Fruit fly (Drosophila melanogaster) whole organism, embryonic: Measurements from ENCODE around the gene CG3534.

ENCODE experiments used
- B-H2 ChIP-seq: fragments of 200-800 bp; sonication (Bioruptor generic); optimal IDR thresholded peaks from 2 replicates; lab custom pipeline; 2018; ENCODE audit warnings: missing biosample characterization, mild to moderate bottlenecking, missing genetic modification characterization
- BtbVII ChIP-seq: fragments of 200-800 bp; sonication (Bioruptor generic); optimal IDR thresholded peaks from 3 replicates; lab custom pipeline; 2017; ENCODE audit warnings: missing biosample characterization, mild to moderate bottlenecking, missing genetic modification characterization
- Bteb2 ChIP-seq: fragments of 200-800 bp; sonication (Bioruptor generic); optimal IDR thresholded peaks from 2 replicates; lab custom pipeline; 2016; ENCODE audit warnings: missing biosample characterization, missing genetic modification characterization
- CG12071 ChIP-seq: fragments of 200-800 bp; sonication (Bioruptor generic); optimal IDR thresholded peaks from 3 replicates; lab custom pipeline; 2018; ENCODE audit warnings: missing biosample characterization, mild to moderate bottlenecking, missing genetic modification characterization
- CG12942 ChIP-seq: fragments of 200-800 bp; sonication (Bioruptor generic); optimal IDR thresholded peaks from 3 replicates; lab custom pipeline; 2016; ENCODE audit warnings: missing biosample characterization, missing genetic modification characterization
- CG14860 ChIP-seq: fragments of 200-800 bp; sonication (Bioruptor generic); IDR thresholded peaks from 3 replicates; pipeline ENCODE4 v1.3.6; 2022; ENCODE audit warnings: missing biosample characterization, missing genetic modification characterization; ENCODE audit not compliant: partially characterized antibody
- CG15601 ChIP-seq: fragments of 200-800 bp; sonication (Bioruptor generic); optimal IDR thresholded peaks from 3 replicates; lab custom pipeline; 2019; ENCODE audit warnings: missing biosample characterization, mild to moderate bottlenecking, missing genetic modification characterization, moderate library complexity
- CG16779 ChIP-seq: fragments of 200-800 bp; sonication (Bioruptor generic); IDR thresholded peaks from 2 replicates; pipeline ENCODE4 v1.3.6; 2022; ENCODE audit warnings: missing biosample characterization, missing genetic modification characterization
- CG17359 ChIP-seq: fragments of 200-800 bp; sonication (Bioruptor generic); optimal IDR thresholded peaks from 3 replicates; lab custom pipeline; 2018; ENCODE audit warnings: missing biosample characterization, mild to moderate bottlenecking, missing genetic modification characterization, moderate library complexity
- CG30431 ChIP-seq: fragments of 200-800 bp; sonication (Bioruptor generic); optimal IDR thresholded peaks from 2 replicates; lab custom pipeline; 2017; ENCODE audit warnings: missing biosample characterization, missing genetic modification characterization
- CG32772 ChIP-seq: fragments of 200-800 bp; sonication (Bioruptor generic); IDR thresholded peaks from 2 replicates; pipeline ENCODE4 v1.3.6; 2022; ENCODE audit warnings: missing biosample characterization, missing genetic modification characterization
- CG3847 ChIP-seq: fragments of 200-800 bp; sonication (Bioruptor generic); IDR thresholded peaks from 2 replicates; pipeline ENCODE4 v1.3.6; 2022; ENCODE audit warnings: missing biosample characterization, missing genetic modification characterization
- CG4707 ChIP-seq: fragments of 200-800 bp; sonication (Bioruptor generic); optimal IDR thresholded peaks from 2 replicates; lab custom pipeline; 2018; ENCODE audit warnings: missing biosample characterization, mild to moderate bottlenecking, missing genetic modification characterization, moderate library complexity
- CG7745 ChIP-seq: fragments of 200-800 bp; sonication (Bioruptor generic); optimal IDR thresholded peaks from 2 replicates; lab custom pipeline; 2018; ENCODE audit warnings: missing biosample characterization, mild to moderate bottlenecking, missing genetic modification characterization, moderate library complexity
- CG7928 ChIP-seq: fragments of 200-800 bp; sonication (Bioruptor generic); optimal IDR thresholded peaks from 2 replicates; lab custom pipeline; 2017; ENCODE audit warnings: missing biosample characterization, mild to moderate bottlenecking, missing genetic modification characterization
- CG8388 ChIP-seq: fragments of 200-800 bp; sonication (Bioruptor generic); optimal IDR thresholded peaks from 2 replicates; lab custom pipeline; 2019; ENCODE audit warnings: missing biosample characterization, mild to moderate bottlenecking, missing genetic modification characterization, moderate library complexity
- CG8765 ChIP-seq: fragments of 200-800 bp; sonication (Bioruptor generic); IDR thresholded peaks from 2 replicates; pipeline ENCODE4 v1.3.6; 2022; ENCODE audit warnings: missing biosample characterization, missing genetic modification characterization
- CG9817 ChIP-seq: fragments of 200-800 bp; sonication (Bioruptor generic); optimal IDR thresholded peaks from 2 replicates; lab custom pipeline; 2018; ENCODE audit warnings: missing biosample characterization, mild to moderate bottlenecking, missing genetic modification characterization, moderate library complexity
- CG9876 ChIP-seq: fragments of 200-800 bp; sonication (Bioruptor generic); optimal IDR thresholded peaks from 2 replicates; lab custom pipeline; 2016; ENCODE audit warnings: missing biosample characterization, missing genetic modification characterization
- CkIIα-i1 ChIP-seq: fragments of 200-800 bp; sonication (Bioruptor generic); IDR thresholded peaks from 2 replicates; pipeline ENCODE4 v1.3.6; 2022; ENCODE audit warnings: missing biosample characterization, missing genetic modification characterization
- Fer2 ChIP-seq: fragments of 200-800 bp; sonication (Bioruptor generic); optimal IDR thresholded peaks from 2 replicates; lab custom pipeline; 2018; ENCODE audit warnings: missing biosample characterization, mild to moderate bottlenecking, missing genetic modification characterization, moderate library complexity
- Hand ChIP-seq: fragments of 200-800 bp; sonication (Bioruptor generic); optimal IDR thresholded peaks from 2 replicates; lab custom pipeline; 2017; ENCODE audit warnings: mild to moderate bottlenecking, missing biosample characterization, missing genetic modification reagents, missing genetic modification characterization
- Lim3 ChIP-seq: fragments of 200-800 bp; sonication (Bioruptor generic); IDR thresholded peaks from 2 replicates; pipeline ENCODE4 v1.3.6; 2022; ENCODE audit warnings: missing biosample characterization, missing genetic modification characterization
- Lpt ChIP-seq: fragments of >200 bp; optimal IDR thresholded peaks from 2 replicates; lab custom pipeline; 2018; ENCODE audit warnings: missing biosample characterization, missing genetic modification characterization
- Med ChIP-seq: fragments of 200-800 bp; sonication (Bioruptor generic); peaks from one replicate; lab custom pipeline; 2016; ENCODE audit warnings: missing biosample characterization, missing genetic modification characterization, mild to moderate bottlenecking, inconsistent platforms, moderate library complexity
- Mrtf ChIP-seq: fragments of 200-800 bp; sonication (Bioruptor generic); IDR thresholded peaks from 3 replicates; pipeline ENCODE4 v1.3.6; 2022; ENCODE audit warnings: missing biosample characterization, missing genetic modification characterization
- Myb ChIP-seq: fragments of 200-800 bp; sonication (Bioruptor generic); optimal IDR thresholded peaks from 2 replicates; lab custom pipeline; 2016; ENCODE audit warnings: missing biosample characterization, missing genetic modification characterization
- NK7.1 ChIP-seq: fragments of 200-800 bp; sonication (Bioruptor generic); optimal IDR thresholded peaks from 3 replicates; lab custom pipeline; 2016; ENCODE audit warnings: missing biosample characterization, missing genetic modification characterization
- Nf-YB ChIP-seq: fragments of 200-800 bp; sonication (Bioruptor generic); optimal IDR thresholded peaks from 3 replicates; lab custom pipeline; 2019; ENCODE audit warnings: missing biosample characterization, mild to moderate bottlenecking, missing genetic modification characterization, moderate library complexity
- PHDP ChIP-seq: fragments of 200-800 bp; sonication (Bioruptor generic); optimal IDR thresholded peaks from 3 replicates; lab custom pipeline; 2018; ENCODE audit warnings: missing biosample characterization, mild to moderate bottlenecking, missing genetic modification characterization, moderate library complexity
- Side ChIP-seq: fragments of 200-800 bp; sonication (Bioruptor generic); optimal IDR thresholded peaks from 2 replicates; lab custom pipeline; 2016; ENCODE audit warnings: missing biosample characterization, missing genetic modification characterization
- Tbp ChIP-seq: fragments of >200 bp; optimal IDR thresholded peaks from 2 replicates; lab custom pipeline; 2018; ENCODE audit warnings: missing biosample characterization, missing genetic modification characterization
- Usf ChIP-seq: fragments of 200-800 bp; sonication (Bioruptor generic); optimal IDR thresholded peaks from 2 replicates; lab custom pipeline; 2017; ENCODE audit warnings: missing genotype, missing biosample characterization, missing genetic modification characterization
- ato ChIP-seq: fragments of 200-800 bp; sonication (Bioruptor generic); IDR thresholded peaks from 2 replicates; pipeline ENCODE4 v1.3.6; 2022; ENCODE audit warnings: missing biosample characterization, missing genetic modification characterization; ENCODE audit not compliant: partially characterized antibody
- crol ChIP-seq: fragments of 200-800 bp; sonication (Bioruptor generic); IDR thresholded peaks from 2 replicates; pipeline ENCODE4 v1.3.6; 2022; ENCODE audit warnings: missing biosample characterization, missing genetic modification characterization
- dpn ChIP-seq, 2 experiments: fragments of 200-800 bp; sonication (Bioruptor generic); optimal IDR thresholded peaks; 3 replicates each; lab custom pipeline; 2016; ENCODE audit warnings: missing biosample characterization in 2 of 2, missing genetic modification characterization in 2 of 2
- ems ChIP-seq: fragments of 200-800 bp; sonication (Bioruptor generic); optimal IDR thresholded peaks from 3 replicates; lab custom pipeline; 2016; ENCODE audit warnings: missing biosample characterization, missing genetic modification characterization
- en ChIP-seq: fragments of 200-800 bp; sonication (Bioruptor generic); optimal IDR thresholded peaks from 2 replicates; lab custom pipeline; 2016; ENCODE audit warnings: missing biosample characterization, missing genetic modification characterization
- gsb ChIP-seq: fragments of 200-800 bp; sonication (Bioruptor generic); IDR thresholded peaks from 2 replicates; pipeline ENCODE4 v1.3.6; 2022; ENCODE audit warnings: missing biosample characterization, missing genetic modification characterization
- ham ChIP-seq: fragments of 200-800 bp; sonication (Bioruptor generic); IDR thresholded peaks from 2 replicates; pipeline ENCODE4 v1.3.6; 2022; ENCODE audit warnings: missing biosample characterization, missing genetic modification characterization
- hbn ChIP-seq: fragments of 200-800 bp; sonication (Bioruptor generic); IDR thresholded peaks from 2 replicates; pipeline ENCODE4 v1.3.6; 2022; ENCODE audit warnings: missing biosample characterization, missing genetic modification characterization; ENCODE audit not compliant: partially characterized antibody
- lola ChIP-seq, 3 experiments: fragments of >200 bp in 2 of 3; fragments of 200-800 bp in 1 of 3; sonication (Bioruptor generic) in 1 of 3; optimal IDR thresholded peaks; 2 replicates each; lab custom pipeline; 2017 to 2019; ENCODE audit warnings: missing biosample characterization in 3 of 3, missing genetic modification characterization in 3 of 3, mild to moderate bottlenecking in 1 of 3, moderate library complexity in 1 of 3
- mam ChIP-seq: fragments of 200-800 bp; sonication (Bioruptor generic); optimal IDR thresholded peaks from 3 replicates; lab custom pipeline; 2016; ENCODE audit warnings: missing biosample characterization, missing genetic modification characterization
- mirr ChIP-seq: fragments of 200-800 bp; sonication (Bioruptor generic); optimal IDR thresholded peaks from 3 replicates; lab custom pipeline; 2018; ENCODE audit warnings: missing biosample characterization, mild to moderate bottlenecking, missing genetic modification characterization
- pan ChIP-seq, 4 experiments: fragments of >200 bp in 3 of 4; fragments of 200-800 bp in 1 of 4; sonication (Bioruptor generic) in 1 of 4; optimal IDR thresholded peaks in 3 of 4; IDR thresholded peaks in 1 of 4; 2 replicates each; pipeline versions ENCODE4 v1.3.6 to Lab custom; 2017 to 2022; ENCODE audit warnings: missing biosample characterization in 2 of 4, missing genetic modification characterization in 2 of 4, mixed read lengths in 1 of 4
- peb ChIP-seq: fragments of 200-800 bp; sonication (Bioruptor generic); IDR thresholded peaks from 2 replicates; pipeline ENCODE4 v1.3.6; 2022; ENCODE audit warnings: missing biosample characterization, missing genetic modification characterization
- pita ChIP-seq: fragments of 200-800 bp; sonication (Bioruptor generic); optimal IDR thresholded peaks from 2 replicates; lab custom pipeline; 2017; ENCODE audit warnings: missing biosample characterization, mild to moderate bottlenecking, missing genetic modification characterization
- rib ChIP-seq: fragments of 200-800 bp; sonication (Bioruptor generic); IDR thresholded peaks from 2 replicates; pipeline ENCODE4 v1.3.6; 2022; ENCODE audit warnings: missing biosample characterization, missing genetic modification characterization
- trem ChIP-seq: fragments of 200-800 bp; optimal IDR thresholded peaks from 3 replicates; lab custom pipeline; 2019; ENCODE audit warnings: missing biosample characterization, mild to moderate bottlenecking, missing genetic modification characterization, moderate library complexity

CG3534 gene

dm6 chr3R:17002218-17003110 lies 6.2 kb downstream of the CG3534 start, which contains the start of the genes Sf3a1 and Irc (continued):
- TF ChIP-seq CG30431 (GFP tag; lab: Kevin White, UChicago) (no peak), NK7.1 (GFP tag; lab: Kevin White, UChicago) (no peak), Side (GFP tag; lab: Kevin White, UChicago) (peak; percentile 26), CG8388 (GFP tag; lab: Kevin White, UChicago) (no peak), CG17359 (no peak), Myb (GFP tag; lab: Kevin White, UChicago) (peak; percentile 41), CkIIα-i1 (no peak), pita (GFP tag; lab: Kevin White, UChicago) (no peak), CG3847 (GFP tag; lab: Robert Waterston, UW) (peak; percentile 51; the same call in 1 of the 2 replicates), ems (GFP tag; lab: Kevin White, UChicago) (peak; percentile 49), trem (peak; percentile 75), Fer2 (tag; lab: Kevin White, UChicago) (no peak), CG7928 (no peak), B-H2 (GFP tag; lab: Kevin White, UChicago) (peak; percentile 61), CG8765 (GFP tag; lab: Robert Waterston, UW) (no peak), BtbVII (GFP tag; lab: Kevin White, UChicago) (peak; percentile 0), Lpt (GFP tag; lab: Kevin White, UChicago) (no peak), Nf-YB (GFP tag; lab: Kevin White, UChicago) (no peak), Usf (GFP tag; lab: Kevin White, UChicago) (no peak), CG9817 (tag; lab: Kevin White, UChicago) (peak; percentile 8), Lim3 (GFP tag; lab: Robert Waterston, UW) (no peak), rib (0 out of 2 replicates have a peak, but pooled peaks have one; percentile 14), lola (GFP tag; optimal IDR thresholded peaks at IDR 0.05; lab: Kevin White, UChicago) (no peak), mirr (GFP tag; lab: Kevin White, UChicago) (no peak), ham (GFP tag; lab: Robert Waterston, UW) (no peak), peb (GFP tag; lab: Robert Waterston, UW) (no peak), CG12071 (GFP tag; lab: Kevin White, UChicago) (no peak), CG14860 (GFP tag; lab: Robert Waterston, UW) (peak; percentile 86), Tbp (no peak), CG15601 (peak; percentile 2), crol (GFP tag; lab: Robert Waterston, UW) (no peak), CG7745 (tag; lab: Kevin White, UChicago) (no peak), Hand (no peak), hbn (GFP tag; lab: Robert Waterston, UW) (peak; percentile 97), Med (GFP tag; lab: Kevin White, UChicago) (peak; percentile 90), pan (optimal IDR thresholded peaks at IDR 0.05; lab: Kevin White, UChicago) (no peak), pan (GFP tag; optimal IDR thresholded peaks at IDR 0.05 in 1 of 2, IDR thresholded peaks at IDR 0.05 in 1 of 2) (no peak), CG32772 (no peak), CG12942 (GFP tag; lab: Kevin White, UChicago) (no peak), Bteb2 (GFP tag; lab: Kevin White, UChicago) (no peak), gsb (GFP tag; lab: Robert Waterston, UW) (no peak), Mrtf (GFP tag; lab: Robert Waterston, UW) (no peak), en (GFP tag; lab: Kevin White, UChicago) (no peak), CG9876 (GFP tag; lab: Kevin White, UChicago) (peak; percentile 32), dpn (GFP tag; optimal IDR thresholded peaks at IDR 0.05; lab: Kevin White, UChicago) (peak; percentile 24 to 52), mam (GFP tag; lab: Kevin White, UChicago) (peak; percentile 57), ato (GFP tag; lab: Robert Waterston, UW) (peak; percentile 94), CG16779 (GFP tag; lab: Robert Waterston, UW) (no peak), PHDP (peak; percentile 5), CG4707 (no peak)
